Fruit fly (Drosophila melanogaster) whole organism, embryonic: ENCODE results near the gene Son.

Experiments used
- Asciz ChIP-seq: fragments of 200-800 bp; sonication (Bioruptor generic); optimal IDR thresholded peaks from 2 replicates; lab custom pipeline; 2017; ENCODE audit warnings: missing biosample characterization, mild to moderate bottlenecking, missing genetic modification characterization, missing genetic modification reagents
- CG1024 ChIP-seq: fragments of 200-800 bp; sonication (Bioruptor generic); IDR thresholded peaks from 2 replicates; pipeline ENCODE4 v1.3.6; 2022; ENCODE audit warnings: missing biosample characterization, missing genetic modification characterization
- CG10462 ChIP-seq: fragments of 200-800 bp; sonication (Bioruptor generic); optimal IDR thresholded peaks from 2 replicates; lab custom pipeline; 2016; ENCODE audit warnings: missing biosample characterization, missing genetic modification characterization
- CG11093 ChIP-seq: fragments of 200-800 bp; sonication (Bioruptor generic); IDR thresholded peaks from 3 replicates; pipeline ENCODE4 v1.3.6; 2022; ENCODE audit warnings: missing biosample characterization, missing genetic modification characterization
- CG11560 ChIP-seq: fragments of 200-800 bp; sonication (Bioruptor generic); IDR thresholded peaks from 3 replicates; pipeline ENCODE4 v1.3.6; 2022; ENCODE audit warnings: missing biosample characterization, missing genetic modification characterization
- CG12236 ChIP-seq: fragments of 200-800 bp; sonication (Bioruptor generic); optimal IDR thresholded peaks from 2 replicates; lab custom pipeline; 2016; ENCODE audit warnings: missing biosample characterization, missing genetic modification characterization
- CG13123 ChIP-seq: fragments of 200-800 bp; sonication (Bioruptor generic); optimal IDR thresholded peaks from 2 replicates; lab custom pipeline; 2016; ENCODE audit warnings: missing biosample characterization, missing genetic modification characterization
- CG15479 ChIP-seq: fragments of 200-800 bp; sonication (Bioruptor generic); optimal IDR thresholded peaks from 3 replicates; lab custom pipeline; 2019; ENCODE audit warnings: missing biosample characterization, mild to moderate bottlenecking, missing genetic modification characterization, moderate library complexity
- CG16815 ChIP-seq: fragments of 200-800 bp; sonication (Bioruptor generic); optimal IDR thresholded peaks from 3 replicates; lab custom pipeline; 2017; ENCODE audit warnings: missing biosample characterization, mild to moderate bottlenecking, missing genetic modification characterization
- CG17328 ChIP-seq: fragments of 200-800 bp; sonication (Bioruptor generic); IDR thresholded peaks from 2 replicates; pipeline ENCODE4 v1.3.6; 2022; ENCODE audit warnings: missing biosample characterization, missing genetic modification characterization
- CG2199 ChIP-seq: fragments of 200-800 bp; sonication (Bioruptor generic); IDR thresholded peaks from 3 replicates; pipeline ENCODE4 v1.3.6; 2022; ENCODE audit warnings: missing biosample characterization, missing genetic modification characterization
- CG3281 ChIP-seq: fragments of 200-800 bp; sonication (Bioruptor generic); optimal IDR thresholded peaks from 3 replicates; lab custom pipeline; 2017; ENCODE audit warnings: missing biosample characterization, mild to moderate bottlenecking, missing genetic modification characterization
- CG4424 ChIP-seq: fragments of 200-800 bp; sonication (Bioruptor generic); optimal IDR thresholded peaks from 3 replicates; lab custom pipeline; 2016; ENCODE audit warnings: missing biosample characterization, missing genetic modification characterization
- CG5180 ChIP-seq: fragments of 200-800 bp; sonication (Bioruptor generic); optimal IDR thresholded peaks from 3 replicates; lab custom pipeline; 2017; ENCODE audit warnings: missing biosample characterization, missing genetic modification characterization, mild to moderate bottlenecking, moderate library complexity, missing genetic modification reagents
- CG6175 ChIP-seq: fragments of 200-800 bp; sonication (Bioruptor generic); IDR thresholded peaks from 3 replicates; pipeline ENCODE4 v1.3.6; 2022; ENCODE audit warnings: missing biosample characterization, missing genetic modification characterization
- CG6791 ChIP-seq: fragments of 200-800 bp; sonication (Bioruptor generic); IDR thresholded peaks from 3 replicates; pipeline ENCODE4 v1.3.6; 2022; ENCODE audit warnings: missing biosample characterization, missing genetic modification characterization; ENCODE audit not compliant: partially characterized antibody
- CG8359 ChIP-seq: fragments of 200-800 bp; sonication (Bioruptor generic); optimal IDR thresholded peaks from 2 replicates; lab custom pipeline; 2017; ENCODE audit warnings: missing biosample characterization, mild to moderate bottlenecking, missing genetic modification characterization, borderline replicate concordance
- CG9609 ChIP-seq: fragments of 200-800 bp; sonication (Bioruptor generic); optimal IDR thresholded peaks from 3 replicates; lab custom pipeline; 2016; ENCODE audit warnings: missing biosample characterization, missing genetic modification characterization
- CkIIα-i1 ChIP-seq: fragments of 200-800 bp; sonication (Bioruptor generic); IDR thresholded peaks from 2 replicates; pipeline ENCODE4 v1.3.6; 2022; ENCODE audit warnings: missing biosample characterization, missing genetic modification characterization
- D ChIP-seq, 2 experiments: fragments of 200-800 bp in 1 of 2; fragments of >200 bp in 1 of 2; sonication (Bioruptor generic) in 1 of 2; optimal IDR thresholded peaks; 2 replicates in 1 of 2; 3 replicates in 1 of 2; lab custom pipeline; 2017; ENCODE audit warnings: mild to moderate bottlenecking in 1 of 2, missing biosample characterization in 1 of 2, missing genetic modification characterization in 1 of 2, missing genetic modification reagents in 1 of 2
- Dll ChIP-seq: fragments of 200-800 bp; sonication (Bioruptor generic); IDR thresholded peaks from 4 replicates; pipeline ENCODE4 v1.3.6; 2022; ENCODE audit warnings: missing biosample characterization, missing genetic modification characterization; ENCODE audit not compliant: partially characterized antibody
- E2f2 ChIP-seq: fragments of 200-800 bp; sonication (Bioruptor generic); IDR thresholded peaks from 2 replicates; pipeline ENCODE4 v1.3.6; 2022; ENCODE audit warnings: missing biosample characterization, missing genetic modification characterization
- Fer2 ChIP-seq: fragments of 200-800 bp; sonication (Bioruptor generic); optimal IDR thresholded peaks from 2 replicates; lab custom pipeline; 2018; ENCODE audit warnings: missing biosample characterization, mild to moderate bottlenecking, missing genetic modification characterization, moderate library complexity
- Lhr ChIP-seq: fragments of 200-800 bp; sonication (Bioruptor generic); optimal IDR thresholded peaks from 3 replicates; lab custom pipeline; 2017; ENCODE audit warnings: mild to moderate bottlenecking, missing biosample characterization, missing genetic modification reagents, missing genetic modification characterization
- Myb ChIP-seq: fragments of 200-800 bp; sonication (Bioruptor generic); optimal IDR thresholded peaks from 2 replicates; lab custom pipeline; 2016; ENCODE audit warnings: missing biosample characterization, missing genetic modification characterization
- Nf-YA ChIP-seq: fragments of 200-800 bp; sonication (Bioruptor generic); IDR thresholded peaks from 2 replicates; pipeline ENCODE4 v1.3.6; 2022; ENCODE audit warnings: missing biosample characterization, missing genetic modification characterization
- Pdp1 ChIP-seq, 2 experiments: fragments of 200-800 bp; sonication (Bioruptor generic); optimal IDR thresholded peaks; 3 replicates each; lab custom pipeline; 2016; ENCODE audit warnings: missing biosample characterization in 2 of 2, missing genetic modification characterization in 2 of 2, mild to moderate bottlenecking in 1 of 2, moderate library complexity in 1 of 2
- Ssrp ChIP-seq: fragments of 200-800 bp; sonication (Bioruptor generic); optimal IDR thresholded peaks from 2 replicates; lab custom pipeline; 2018; ENCODE audit warnings: missing biosample characterization, mild to moderate bottlenecking, missing genetic modification characterization, moderate library complexity
- ab ChIP-seq: fragments of 200-800 bp; sonication (Bioruptor generic); optimal IDR thresholded peaks from 2 replicates; lab custom pipeline; 2016; ENCODE audit warnings: missing biosample characterization, missing genetic modification characterization
- al ChIP-seq: fragments of 200-800 bp; sonication (Bioruptor generic); IDR thresholded peaks from 2 replicates; pipeline ENCODE4 v1.3.6; 2022; ENCODE audit warnings: missing biosample characterization, missing genetic modification characterization
- bowl ChIP-seq: fragments of 200-800 bp; sonication (Bioruptor generic); IDR thresholded peaks from 2 replicates; pipeline ENCODE4 v1.3.6; 2022; ENCODE audit warnings: missing biosample characterization, missing genetic modification characterization
- br ChIP-seq: fragments of >200 bp; optimal IDR thresholded peaks from 2 replicates; lab custom pipeline; 2017
- crp ChIP-seq, 2 experiments: fragments of 200-800 bp; sonication (Bioruptor generic); optimal IDR thresholded peaks; 2 replicates in 1 of 2; 3 replicates in 1 of 2; lab custom pipeline; 2017; ENCODE audit warnings: missing biosample characterization in 2 of 2, missing genetic modification characterization in 2 of 2, mild to moderate bottlenecking in 1 of 2, moderate library complexity in 1 of 2
- da ChIP-seq: fragments of 200-800 bp; sonication (Bioruptor generic); optimal IDR thresholded peaks from 2 replicates; lab custom pipeline; 2016; ENCODE audit warnings: missing biosample characterization, missing genetic modification characterization
- danr ChIP-seq: fragments of 200-800 bp; sonication (Bioruptor generic); IDR thresholded peaks from 2 replicates; pipeline ENCODE4 v1.3.6; 2022; ENCODE audit warnings: missing biosample characterization, missing genetic modification characterization
- esg ChIP-seq: fragments of 200-800 bp; sonication (Bioruptor generic); conservative IDR thresholded peaks from 2 replicates; pipeline ENCODE4 v1.3.6; 2022; ENCODE audit warnings: missing biosample characterization, missing genetic modification characterization
- exex ChIP-seq: fragments of 200-800 bp; sonication (Bioruptor generic); optimal IDR thresholded peaks from 4 replicates; lab custom pipeline; 2018; ENCODE audit warnings: missing biosample characterization, mild to moderate bottlenecking, missing genetic modification characterization, moderate library complexity
- fd102C ChIP-seq: fragments of 200-800 bp; sonication (Bioruptor generic); optimal IDR thresholded peaks from 2 replicates; lab custom pipeline; 2018; ENCODE audit warnings: missing biosample characterization, mild to moderate bottlenecking, missing genetic modification characterization, moderate library complexity
- gsb-n ChIP-seq: fragments of 200-800 bp; sonication (Bioruptor generic); optimal IDR thresholded peaks from 3 replicates; lab custom pipeline; 2018; ENCODE audit warnings: missing biosample characterization, mild to moderate bottlenecking, missing genetic modification characterization
- knrl ChIP-seq: fragments of 200-800 bp; sonication (Bioruptor generic); IDR thresholded peaks from 3 replicates; pipeline ENCODE4 v1.3.6; 2022; ENCODE audit warnings: missing biosample characterization, missing genetic modification characterization; ENCODE audit not compliant: partially characterized antibody
- lab ChIP-seq: fragments of 200-800 bp; sonication (Bioruptor generic); optimal IDR thresholded peaks from 3 replicates; lab custom pipeline; 2017; ENCODE audit warnings: missing biosample characterization, missing genetic modification characterization, mild to moderate bottlenecking, moderate library complexity, missing genetic modification reagents
- nerfin-1 ChIP-seq: fragments of 200-800 bp; sonication (Bioruptor generic); optimal IDR thresholded peaks from 3 replicates; lab custom pipeline; 2019; ENCODE audit warnings: missing biosample characterization, mild to moderate bottlenecking, missing genetic modification characterization, moderate library complexity
- salm ChIP-seq: fragments of 200-800 bp; sonication (Bioruptor generic); optimal IDR thresholded peaks from 2 replicates; lab custom pipeline; 2018; ENCODE audit warnings: missing biosample characterization, mild to moderate bottlenecking, missing genetic modification characterization
- seq ChIP-seq: fragments of 200-800 bp; sonication (Bioruptor generic); IDR thresholded peaks from 2 replicates; pipeline ENCODE4 v1.3.6; 2022; ENCODE audit warnings: missing biosample characterization, missing genetic modification characterization
- so ChIP-seq: fragments of 200-800 bp; sonication (Bioruptor generic); IDR thresholded peaks from 3 replicates; pipeline ENCODE4 v1.3.6; 2022; ENCODE audit warnings: missing biosample characterization, missing genetic modification characterization
- ssp ChIP-seq: fragments of 200-800 bp; sonication (Bioruptor generic); IDR thresholded peaks from 2 replicates; pipeline ENCODE4 v1.3.6; 2022; ENCODE audit warnings: missing biosample characterization, missing genetic modification characterization
- stc ChIP-seq: fragments of 200-800 bp; sonication (Bioruptor generic); IDR thresholded peaks from 2 replicates; pipeline ENCODE4 v1.3.6; 2022; ENCODE audit warnings: missing biosample characterization, missing genetic modification characterization
- tgo ChIP-seq: fragments of 200-800 bp; sonication (Bioruptor generic); IDR thresholded peaks from 3 replicates; pipeline ENCODE4 v1.3.6; 2022; ENCODE audit warnings: missing biosample characterization, missing genetic modification characterization
- zen ChIP-seq: fragments of 200-800 bp; sonication (Bioruptor generic); optimal IDR thresholded peaks from 3 replicates; lab custom pipeline; 2018; ENCODE audit warnings: missing biosample characterization, mild to moderate bottlenecking, missing genetic modification characterization, moderate library complexity
- zfh2 ChIP-seq: fragments of 200-800 bp; sonication (Bioruptor generic); optimal IDR thresholded peaks from 2 replicates; lab custom pipeline; 2016; ENCODE audit warnings: missing biosample characterization, missing genetic modification characterization

Gene Son

dm6 chr3R:9555334-9555974 is 22.4 kb upstream of the Son start, which contains the start of the genes CG9386 and BckdhA (continued):
- TF ChIP-seq CG1024 (GFP tag; lab: Robert Waterston, UW) (no peak), CG17328 (no peak), seq (no peak), salm (no peak), lab (peak; percentile 55), tgo (peak; percentile 39; the same call in 1 of the 3 replicates), ab (GFP tag; lab: Kevin White, UChicago) (no peak), so (no peak), da (GFP tag; lab: Kevin White, UChicago) (no peak), Nf-YA (GFP tag; lab: Robert Waterston, UW) (no peak), exex (tag; lab: Kevin White, UChicago) (no peak), CG11093 (GFP tag; lab: Robert Waterston, UW) (no peak), CG6175 (GFP tag; lab: Robert Waterston, UW) (no peak), Myb (GFP tag; lab: Kevin White, UChicago) (peak; percentile 29), Ssrp (tag; lab: Kevin White, UChicago) (peak; percentile 35), br (lab: Kevin White, UChicago) (no peak), gsb-n (tag; lab: Kevin White, UChicago) (no peak), Pdp1 (GFP tag; optimal IDR thresholded peaks at IDR 0.05; lab: Kevin White, UChicago) (peak; percentile 54 to 99), CG2199 (no peak), fd102C (no peak), CG6791 (GFP tag; lab: Robert Waterston, UW) (peak; percentile 12; the same call in 1 of the 3 replicates), CG3281 (GFP tag; lab: Kevin White, UChicago) (peak; percentile 44), CG15479 (GFP tag; lab: Kevin White, UChicago) (no peak), CG8359 (no peak), knrl (GFP tag; lab: Robert Waterston, UW) (peak; percentile 69), danr (GFP tag; lab: Robert Waterston, UW) (no peak), nerfin-1 (peak; percentile 42), CkIIα-i1 (GFP tag; lab: Robert Waterston, UW) (no peak), Lhr (GFP tag; lab: Kevin White, UChicago) (no peak), zfh2 (peak; percentile 58), CG5180 (GFP tag; lab: Kevin White, UChicago) (no peak), Dll (GFP tag; lab: Robert Waterston, UW) (peak; percentile 85), bowl (no peak), CG12236 (no peak), CG13123 (GFP tag; lab: Kevin White, UChicago) (peak; percentile 20), CG4424 (GFP tag; lab: Kevin White, UChicago) (peak; percentile 47), Fer2 (tag; lab: Kevin White, UChicago) (peak; percentile 12), E2f2 (GFP tag; lab: Robert Waterston, UW) (peak; percentile 83), Asciz (GFP tag; lab: Kevin White, UChicago) (no peak), al (GFP tag; lab: Robert Waterston, UW) (peak; percentile 29; the same call in 1 of the 2 replicates), ssp (GFP tag; lab: Robert Waterston, UW) (peak; percentile 20; the same call in 1 of the 2 replicates), zen (tag; lab: Kevin White, UChicago) (peak; percentile 5), CG11560 (no peak), CG10462 (no peak), esg (GFP tag; lab: Robert Waterston, UW) (no peak), D (optimal IDR thresholded peaks at IDR 0.05; lab: Kevin White, UChicago) (no peak), D (GFP tag; optimal IDR thresholded peaks at IDR 0.05; lab: Kevin White, UChicago) (no peak), stc (GFP tag; lab: Robert Waterston, UW) (no peak), crp (GFP tag; optimal IDR thresholded peaks at IDR 0.05; lab: Kevin White, UChicago) (peak in 1 of 2 experiments; percentile 76), CG16815 (GFP tag; lab: Kevin White, UChicago) (no peak), CG9609 (GFP tag; lab: Kevin White, UChicago) (peak; percentile 65)
